Fruit fly (Drosophila melanogaster): ENCODE results near the gene CG42233.

DNA sequence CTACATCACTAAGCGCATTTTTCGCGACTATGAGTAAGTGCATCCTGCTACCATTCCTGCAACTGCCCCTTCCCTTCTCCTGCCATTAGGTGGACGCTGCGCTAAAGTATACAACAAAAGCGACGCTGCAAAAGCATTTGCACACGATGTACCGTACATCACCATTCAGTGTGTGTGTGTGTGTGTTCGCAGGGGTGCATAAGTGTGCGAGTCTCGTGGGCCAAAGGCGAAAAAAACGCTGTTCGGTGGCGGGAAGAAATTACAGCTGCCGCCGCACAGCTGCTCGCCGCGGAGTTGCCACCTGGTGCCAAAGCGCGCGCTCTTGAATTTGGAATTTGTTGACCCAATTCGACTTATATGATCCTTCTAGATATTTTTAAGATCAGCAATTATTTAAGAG, 10.6 kb downstream of the CG42233 start:
- no peak for TF ChIP-seq CG8478 (optimal IDR thresholded peaks at IDR 0.05)
- peak in 1 of 2 experiments; percentile 38 for TF ChIP-seq CTCF (optimal IDR thresholded peaks at IDR 0.05)

Measured in S2 (cell line).